Fruit fly (Drosophila melanogaster) whole organism, adult: ENCODE results near the gene CG5346.

Experiments
- CG11617 ChIP-seq: fragments of 200-800 bp; sonication (Bioruptor generic); optimal IDR thresholded peaks from 2 replicates; lab custom pipeline; 2017; ENCODE audit warnings: mild to moderate bottlenecking, missing biosample characterization, missing genetic modification reagents, missing genetic modification characterization
- CG12768 ChIP-seq: fragments of 200-800 bp; sonication (Bioruptor generic); optimal IDR thresholded peaks from 2 replicates; lab custom pipeline; 2017; ENCODE audit warnings: missing biosample characterization, missing genetic modification characterization, mild to moderate bottlenecking, moderate library complexity, missing genetic modification reagents
- CG14711 ChIP-seq: fragments of 200-800 bp; sonication (Bioruptor generic); optimal IDR thresholded peaks from 2 replicates; lab custom pipeline; 2018; ENCODE audit warnings: missing biosample characterization, mild to moderate bottlenecking, missing genetic modification characterization, moderate library complexity
- CG1620 ChIP-seq: fragments of 200-800 bp; sonication (Bioruptor generic); optimal IDR thresholded peaks from 2 replicates; lab custom pipeline; 2016; ENCODE audit warnings: missing biosample characterization, missing genetic modification characterization
- CG33017 ChIP-seq: fragments of 200-800 bp; sonication (Bioruptor generic); optimal IDR thresholded peaks from 2 replicates; lab custom pipeline; 2018; ENCODE audit warnings: missing biosample characterization, mild to moderate bottlenecking, missing genetic modification characterization, moderate library complexity
- CG5204 ChIP-seq: fragments of 200-800 bp; sonication (Bioruptor generic); optimal IDR thresholded peaks from 2 replicates; lab custom pipeline; 2016; ENCODE audit warnings: missing biosample characterization, missing genetic modification characterization
- CG7045 ChIP-seq: fragments of 200-800 bp; sonication (Bioruptor generic); optimal IDR thresholded peaks from 2 replicates; lab custom pipeline; 2017; ENCODE audit warnings: missing biosample characterization, mild to moderate bottlenecking, missing genetic modification characterization
- CG7101 ChIP-seq: fragments of 200-800 bp; sonication (Bioruptor generic); optimal IDR thresholded peaks from 2 replicates; lab custom pipeline; 2018; ENCODE audit warnings: missing biosample characterization, mild to moderate bottlenecking, missing genetic modification characterization, moderate library complexity
- Clk ChIP-seq: fragments of 200-800 bp; sonication (Bioruptor generic); optimal IDR thresholded peaks from 2 replicates; lab custom pipeline; 2017; ENCODE audit warnings: missing biosample characterization, missing genetic modification characterization
- Crg-1 ChIP-seq: fragments of 200-800 bp; sonication (Bioruptor generic); optimal IDR thresholded peaks from 2 replicates; lab custom pipeline; 2016; ENCODE audit warnings: missing biosample characterization, missing genetic modification characterization
- Hr96 ChIP-seq: fragments of 200-800 bp; sonication (Bioruptor generic); optimal IDR thresholded peaks from 2 replicates; lab custom pipeline; 2016; ENCODE audit warnings: missing biosample characterization, missing genetic modification characterization
- Mnt ChIP-seq: fragments of 200-800 bp; sonication (Bioruptor generic); optimal IDR thresholded peaks from 2 replicates; lab custom pipeline; 2016; ENCODE audit warnings: missing biosample characterization, mild to moderate bottlenecking, missing genetic modification characterization
- bab1 ChIP-seq: fragments of 200-800 bp; sonication (Bioruptor generic); optimal IDR thresholded peaks from 3 replicates; lab custom pipeline; 2019; ENCODE audit warnings: missing biosample characterization, mild to moderate bottlenecking, missing genetic modification characterization, moderate library complexity
- cic ChIP-seq: fragments of 200-800 bp; sonication (Bioruptor generic); optimal IDR thresholded peaks from 2 replicates; lab custom pipeline; 2017; ENCODE audit warnings: missing biosample characterization, mild to moderate bottlenecking, missing genetic modification characterization, moderate library complexity
- cnc ChIP-seq, 2 experiments: fragments of >200 bp; optimal IDR thresholded peaks; 2 replicates each; lab custom pipeline; 2017
- kay ChIP-seq: fragments of 200-800 bp; sonication (Bioruptor generic); peaks from one replicate; lab custom pipeline; 2016; ENCODE audit warnings: missing biosample characterization, missing genetic modification characterization, borderline replicate concordance
- ovo ChIP-seq: fragments of 200-800 bp; sonication (Bioruptor generic); optimal IDR thresholded peaks from 2 replicates; lab custom pipeline; 2016; ENCODE audit warnings: missing biosample characterization, missing genetic modification characterization
- pad ChIP-seq: fragments of 200-800 bp; sonication (Bioruptor generic); optimal IDR thresholded peaks from 3 replicates; lab custom pipeline; 2017; ENCODE audit warnings: missing biosample characterization, missing genetic modification characterization, mild to moderate bottlenecking, moderate library complexity, missing genetic modification reagents
- tj ChIP-seq: fragments of 200-800 bp; sonication (Bioruptor generic); optimal IDR thresholded peaks from 3 replicates; lab custom pipeline; 2017; ENCODE audit warnings: missing biosample characterization, mild to moderate bottlenecking, missing genetic modification characterization, moderate library complexity
- toe ChIP-seq: fragments of 200-800 bp; sonication (Bioruptor generic); optimal IDR thresholded peaks from 2 replicates; lab custom pipeline; 2016; ENCODE audit warnings: missing biosample characterization, missing genetic modification characterization

Gene CG5346

dm6 chr3R:22522042-22522441 is 6.4 kb downstream of the CG5346 start:
- TF ChIP-seq CG7101 = no peak
- TF ChIP-seq cic (GFP tag; lab: Kevin White, UChicago) = no peak
- no peak for TF ChIP-seq CG5204 (GFP tag; lab: Kevin White, UChicago)
- TF ChIP-seq kay (GFP tag; lab: Kevin White, UChicago) = no peak

- TF ChIP-seq CG14711 = no peak
These were observed 8.0 kb downstream of the CG5346 start for dm6 chr3R:22520481-22520880.

- TF ChIP-seq kay (GFP tag; lab: Kevin White, UChicago) (peak; percentile 95), bab1 (no peak)
These were observed 9.7 kb downstream of the CG5346 start for dm6 chr3R:22518760-22519159.

dm6 chr3R:22518285-22518684 is 10.2 kb downstream of the CG5346 start:
- no peak for TF ChIP-seq cnc (optimal IDR thresholded peaks at IDR 0.05; lab: Kevin White, UChicago)
- TF ChIP-seq kay (GFP tag; lab: Kevin White, UChicago) = no peak
- peak; percentile 65 for TF ChIP-seq CG7045 (GFP tag; lab: Kevin White, UChicago)
- peak; percentile 50 for TF ChIP-seq CG12768 (GFP tag; lab: Kevin White, UChicago)
- TF ChIP-seq CG14711 = no peak
- TF ChIP-seq CG11617 (GFP tag; lab: Kevin White, UChicago) = peak; percentile 44
- TF ChIP-seq CG33017 (tag; lab: Kevin White, UChicago) = peak; percentile 32
- TF ChIP-seq CG1620 (GFP tag; lab: Kevin White, UChicago) = peak; percentile 42
- TF ChIP-seq CG5204 (GFP tag; lab: Kevin White, UChicago) = peak; percentile 6
- TF ChIP-seq cic (GFP tag; lab: Kevin White, UChicago) = peak; percentile 58
- no peak for TF ChIP-seq bab1
- TF ChIP-seq pad = peak; percentile 25
- TF ChIP-seq tj (GFP tag; lab: Kevin White, UChicago) = peak; percentile 18
- peak; percentile 62 for TF ChIP-seq Crg-1 (GFP tag; lab: Kevin White, UChicago)
- TF ChIP-seq Clk (GFP tag; lab: Kevin White, UChicago) = no peak
- TF ChIP-seq Hr96 = no peak
- TF ChIP-seq Mnt = peak; percentile 20
- peak; percentile 54 for TF ChIP-seq CG7101
- no peak for TF ChIP-seq ovo (GFP tag; lab: Kevin White, UChicago)
- TF ChIP-seq toe (GFP tag; lab: Kevin White, UChicago) = no peak

- TF ChIP-seq kay (GFP tag; lab: Kevin White, UChicago) = peak; percentile 2
- no peak for TF ChIP-seq bab1
These were observed 13.1 kb downstream of the CG5346 start for dm6 chr3R:22515384-22515783.

- TF ChIP-seq Hr96 = no peak
- TF ChIP-seq kay (GFP tag; lab: Kevin White, UChicago) = no peak
These were observed 24.8 kb downstream of the CG5346 start for dm6 chr3R:22503630-22504029.

- no peak for TF ChIP-seq CG12768 (GFP tag; lab: Kevin White, UChicago)
- TF ChIP-seq toe (GFP tag; lab: Kevin White, UChicago) = no peak
- TF ChIP-seq tj (GFP tag; lab: Kevin White, UChicago) = no peak
- no peak for TF ChIP-seq pad
- no peak for TF ChIP-seq cic (GFP tag; lab: Kevin White, UChicago)
- TF ChIP-seq CG7045 (GFP tag; lab: Kevin White, UChicago) = no peak
- TF ChIP-seq CG7101 = no peak
- no peak for TF ChIP-seq bab1
- TF ChIP-seq kay (GFP tag; lab: Kevin White, UChicago) = no peak
- no peak for TF ChIP-seq CG1620 (GFP tag; lab: Kevin White, UChicago)
- no peak for TF ChIP-seq CG33017 (tag; lab: Kevin White, UChicago)
- TF ChIP-seq ovo (GFP tag; lab: Kevin White, UChicago) = no peak
- TF ChIP-seq CG11617 (GFP tag; lab: Kevin White, UChicago) = no peak
- no peak for TF ChIP-seq Crg-1 (GFP tag; lab: Kevin White, UChicago)
- no peak for TF ChIP-seq Mnt
- TF ChIP-seq Hr96 = no peak
- no peak for TF ChIP-seq CG5204 (GFP tag; lab: Kevin White, UChicago)
- TF ChIP-seq CG14711 = no peak
- TF ChIP-seq cnc (optimal IDR thresholded peaks at IDR 0.05; lab: Kevin White, UChicago) = no peak
- no peak for TF ChIP-seq Clk (GFP tag; lab: Kevin White, UChicago)
These were observed 31.4 kb downstream of the CG5346 start, which contains the start of gene Octbeta1R for dm6 chr3R:22497025-22497424. Octbeta1R (plus strand) TSS chr3R:22497215.

dm6 chr3R:22494523-22495309 is 33.7 kb downstream of the CG5346 start:
- TF ChIP-seq cnc (optimal IDR thresholded peaks at IDR 0.05; lab: Kevin White, UChicago) = no peak
- TF ChIP-seq CG7045 (GFP tag; lab: Kevin White, UChicago) = peak; percentile 78
- TF ChIP-seq kay (GFP tag; lab: Kevin White, UChicago) = no peak
- peak; percentile 29 for TF ChIP-seq pad
